Worm (Caenorhabditis elegans) whole organism, L1 larva: ENCODE data around the gene F59B10.6.

ENCODE experiments used
- dsc-1 ChIP-seq: sonication (generic microtip); optimal IDR thresholded peaks from 2 replicates; lab custom pipeline; 2016; ENCODE audit warnings: mild to moderate bottlenecking, missing genetic modification characterization, missing compliant biosample characterization
- efl-1 ChIP-seq, 4 experiments: fragments of 150-350 bp; optimal IDR thresholded peaks in 3 of 4; peaks in 1 of 4; 1 replicate in 1 of 4; 2 replicates in 3 of 4; lab custom pipeline; 2014; ENCODE audit warnings: missing biosample characterization in 2 of 4, missing genetic modification characterization in 2 of 4, missing genetic modification reagents in 2 of 4
- fkh-10 ChIP-seq: sonication (generic microtip); optimal IDR thresholded peaks from 2 replicates; lab custom pipeline; 2017; ENCODE audit warnings: missing biosample characterization, missing genetic modification reagents, missing genetic modification characterization
- nhr-71 ChIP-seq: sonication (generic microtip); optimal IDR thresholded peaks from 2 replicates; lab custom pipeline; 2016; ENCODE audit warnings: mild to moderate bottlenecking, missing genetic modification characterization, moderate library complexity, missing compliant biosample characterization
- pqm-1 ChIP-seq: sonication (generic microtip); optimal IDR thresholded peaks from 3 replicates; lab custom pipeline; 2017; ENCODE audit warnings: missing biosample characterization, missing genetic modification characterization
- ztf-4 ChIP-seq: fragments of 150-350 bp; optimal IDR thresholded peaks from 2 replicates; lab custom pipeline; 2014; ENCODE audit warnings: missing biosample characterization, missing genetic modification characterization

DNA sequence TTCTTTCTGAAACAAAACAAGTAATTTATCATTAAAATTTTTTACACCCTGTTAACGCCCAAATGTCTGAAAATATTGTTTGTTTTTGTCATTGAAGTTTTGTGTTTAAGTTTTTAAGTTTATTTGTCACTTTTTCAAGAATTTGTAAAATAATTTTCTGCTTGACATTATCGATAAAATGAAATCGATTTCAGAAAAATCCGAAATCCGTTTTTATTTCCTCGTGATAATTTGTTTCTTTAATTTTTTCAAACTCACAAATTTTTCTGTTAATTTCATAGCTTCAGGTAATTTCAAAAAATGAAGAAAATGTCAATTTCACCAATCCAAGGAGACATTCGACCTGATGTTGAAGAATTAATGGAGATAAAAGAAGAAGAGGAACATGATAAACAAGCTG, 28.4 kb downstream of the F59B10.6 start, which contains the start of gene ZK666.12:
- TF ChIP-seq ztf-4 (tag; lab: Kevin White, UChicago) (no peak), dsc-1 (tag; lab: Kevin White, UChicago) (no peak), nhr-71 (no peak), pqm-1 (tag; lab: Kevin White, UChicago) (no peak), fkh-10 (GFP tag; lab: Kevin White, UChicago) (no peak), efl-1 (optimal IDR thresholded peaks at IDR 0.05; lab: Kevin White, UChicago) (no peak), efl-1 (GFP tag; optimal IDR thresholded peaks at IDR 0.05 in 1 of 2; lab: Kevin White, UChicago) (no peak)
